Worm (Caenorhabditis elegans): ENCODE measurements around the gene ipla-5.
A peak's percentile ranks its signal among the peaks of the same experiment; 100 is the strongest.

Gene ipla-5

DNA sequence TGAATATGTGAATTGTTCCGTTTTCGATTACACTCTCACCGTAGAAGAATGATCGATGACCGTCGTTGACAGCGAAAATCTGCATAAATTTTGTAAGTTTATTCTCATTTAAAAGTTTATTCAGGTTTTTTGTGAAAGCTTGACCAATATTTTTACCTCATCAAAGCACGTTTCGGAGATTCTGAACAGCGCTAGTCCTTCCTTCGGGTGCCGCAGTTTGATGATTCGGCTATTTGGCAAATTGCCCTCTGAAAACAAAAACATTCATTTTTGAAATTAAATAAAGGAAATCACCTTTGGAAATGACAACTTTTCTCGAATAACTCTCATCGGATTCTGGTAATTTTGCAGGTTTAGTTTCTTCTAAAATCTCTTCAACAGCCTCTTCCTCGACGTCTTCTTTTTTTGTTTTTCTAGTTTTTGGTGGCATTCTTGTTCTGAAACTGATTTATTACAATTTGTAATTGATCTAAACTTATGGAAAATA lies 25.9 kb downstream of the ipla-5 start, which contains the start of gene F21D5.6:
Gene F21D5.6, minus strand, starts transcription at position 437 of the 487 bp plus-strand sequence.
- TF ChIP-seq ama-1 (optimal IDR thresholded peaks at IDR 0.05) (peak; percentile 0), egl-27 (tag; optimal IDR thresholded peaks at IDR 0.05) (no peak), nhr-43 (tag; optimal IDR thresholded peaks at IDR 0.05; ENCODE audit: poor library complexity, severe bottlenecking) (peak; percentile 25)

ce11 chrIV:8743654-8744332 lies 28.7 kb downstream of the ipla-5 start, which contains the start of gene F21D5.7:
TSS of gene F21D5.7 (minus strand) at chrIV:8743704.
- peak; percentile 73 for TF ChIP-seq elt-2 (tag; optimal IDR thresholded peaks at IDR 0.05)
- TF ChIP-seq sea-2 (GFP tag; optimal IDR thresholded peaks at IDR 0.05) = no peak
- TF ChIP-seq ceh-82 (tag; optimal IDR thresholded peaks at IDR 0.05) = no peak
- TF ChIP-seq egl-5 (tag; optimal IDR thresholded peaks at IDR 0.05) = peak; percentile 49
- peak; percentile 74 for TF ChIP-seq lin-15B (tag; optimal IDR thresholded peaks at IDR 0.05)
- TF ChIP-seq fkh-2 (tag; optimal IDR thresholded peaks at IDR 0.05) = no peak
- no peak for TF ChIP-seq nhr-67 (tag; optimal IDR thresholded peaks at IDR 0.05)
- peak; percentile 9 for TF ChIP-seq egl-27 (tag; optimal IDR thresholded peaks at IDR 0.05)
- TF ChIP-seq tbx-2 (tag; optimal IDR thresholded peaks at IDR 0.05) = no peak
- TF ChIP-seq ZK546.5 (tag; optimal IDR thresholded peaks at IDR 0.05) = no peak
- TF ChIP-seq elt-1 (tag; optimal IDR thresholded peaks at IDR 0.05) = no peak
- TF ChIP-seq ceh-28 (tag; optimal IDR thresholded peaks at IDR 0.05) = peak; percentile 2
- peak; percentile 56 for TF ChIP-seq lsy-12 (tag; optimal IDR thresholded peaks at IDR 0.05)
- no peak for TF ChIP-seq ama-1 (optimal IDR thresholded peaks at IDR 0.05)
- TF ChIP-seq snpc-4 (tag; optimal IDR thresholded peaks at IDR 0.05) = peak; percentile 77
- TF ChIP-seq zag-1 (tag; optimal IDR thresholded peaks at IDR 0.05) = no peak
- TF ChIP-seq aly-2 (tag; optimal IDR thresholded peaks at IDR 0.05) = no peak
- TF ChIP-seq pqm-1 (tag; optimal IDR thresholded peaks at IDR 0.05) = peak; percentile 59
- TF ChIP-seq nhr-23 (tag; optimal IDR thresholded peaks at IDR 0.05) = no peak
- TF ChIP-seq fkh-10 (GFP tag; optimal IDR thresholded peaks at IDR 0.05) = no peak
- peak; percentile 10 for TF ChIP-seq skn-1 (tag; optimal IDR thresholded peaks at IDR 0.05)
- no peak for TF ChIP-seq mml-1 (tag; optimal IDR thresholded peaks at IDR 0.05)
- TF ChIP-seq ztf-11 (tag; optimal IDR thresholded peaks at IDR 0.05) = no peak
- TF ChIP-seq nhr-77 (tag; optimal IDR thresholded peaks at IDR 0.05) = no peak
- no peak for TF ChIP-seq nhr-12 (tag; optimal IDR thresholded peaks at IDR 0.05)
- no peak for TF ChIP-seq fos-1 (tag; optimal IDR thresholded peaks at IDR 0.05)
- TF ChIP-seq daf-12 (tag; optimal IDR thresholded peaks at IDR 0.05) = no peak
- peak; percentile 37 for TF ChIP-seq nhr-25 (tag; optimal IDR thresholded peaks at IDR 0.05)
- TF ChIP-seq pha-4 (tag; optimal IDR thresholded peaks at IDR 0.05) = peak; percentile 90
- no peak for TF ChIP-seq elt-3 (tag; optimal IDR thresholded peaks at IDR 0.05)
- TF ChIP-seq eor-1 (tag; optimal IDR thresholded peaks at IDR 0.05) = no peak
- TF ChIP-seq ceh-16 (tag; optimal IDR thresholded peaks at IDR 0.05) = no peak
- TF ChIP-seq ztf-4 (tag; optimal IDR thresholded peaks at IDR 0.05) = no peak
- TF ChIP-seq ceh-9 (tag; optimal IDR thresholded peaks at IDR 0.05) = no peak
- TF ChIP-seq jun-1 (tag; optimal IDR thresholded peaks at IDR 0.05) = peak; percentile 32
- no peak for TF ChIP-seq nhr-76 (tag; optimal IDR thresholded peaks at IDR 0.05)
- no peak for TF ChIP-seq unc-39 (tag; optimal IDR thresholded peaks at IDR 0.05)
- peak; percentile 45 for TF ChIP-seq nhr-43 (tag; optimal IDR thresholded peaks at IDR 0.05; ENCODE audit: poor library complexity, severe bottlenecking)
- peak; percentile 34 for TF ChIP-seq lin-39 (tag; optimal IDR thresholded peaks at IDR 0.05)
- peak; percentile 23 for TF ChIP-seq R02D3.7 (tag; optimal IDR thresholded peaks at IDR 0.05)
- no peak for TF ChIP-seq nhr-11 (tag; optimal IDR thresholded peaks at IDR 0.05)
- no peak for TF ChIP-seq nhr-28 (tag; optimal IDR thresholded peaks at IDR 0.05)
- peak; percentile 73 for TF ChIP-seq hmg-11 (tag; optimal IDR thresholded peaks at IDR 0.05)
- TF ChIP-seq nfya-1 (tag; optimal IDR thresholded peaks at IDR 0.05; ENCODE audit: insufficient read depth) = peak; percentile 84
- TF ChIP-seq nhr-237 (tag; optimal IDR thresholded peaks at IDR 0.05) = no peak
- TF ChIP-seq mdl-1 (tag; optimal IDR thresholded peaks at IDR 0.05) = no peak
- TF ChIP-seq unc-62 (GFP tag; optimal IDR thresholded peaks at IDR 0.05) = no peak
